Worm (Caenorhabditis elegans) whole organism, early embryonic: Measurements from ENCODE around the gene K11G9.5.

ENCODE experiments used
- B0310.2 ChIP-seq: sonication (generic microtip); optimal IDR thresholded peaks from 2 replicates; lab custom pipeline; 2016; ENCODE audit warnings: mild to moderate bottlenecking, missing genetic modification characterization, missing compliant biosample characterization
- F13C5.2 ChIP-seq: sonication (generic microtip); optimal IDR thresholded peaks from 2 replicates; lab custom pipeline; 2017; ENCODE audit warnings: mild to moderate bottlenecking, missing genetic modification characterization, inconsistent platforms, missing compliant biosample characterization
- aly-1 ChIP-seq: sonication (generic microtip); optimal IDR thresholded peaks from 2 replicates; lab custom pipeline; 2016; ENCODE audit warnings: missing genetic modification characterization, missing compliant biosample characterization
- ama-1 ChIP-seq: fragments of 150-350 bp; optimal IDR thresholded peaks from 2 replicates; lab custom pipeline; 2014
- ceh-13 ChIP-seq: fragments of 200-800 bp; sonication (Bioruptor generic); optimal IDR thresholded peaks from 2 replicates; lab custom pipeline; 2018; ENCODE audit warnings: mild to moderate bottlenecking, missing genetic modification characterization, missing compliant biosample characterization
- ceh-36 ChIP-seq: sonication (generic microtip); optimal IDR thresholded peaks from 2 replicates; lab custom pipeline; 2016; ENCODE audit warnings: missing genetic modification characterization, inconsistent platforms, missing compliant biosample characterization
- ets-7 ChIP-seq: sonication (generic microtip); optimal IDR thresholded peaks from 2 replicates; lab custom pipeline; 2016; ENCODE audit warnings: missing genotype, missing genetic modification characterization, missing compliant biosample characterization
- flt-1 ChIP-seq: fragments of 200-800 bp; sonication (Bioruptor generic); IDR thresholded peaks from 2 replicates; pipeline ENCODE4 v1.3.6; 2022; ENCODE audit warnings: missing genetic modification characterization, missing compliant biosample characterization
- hmbx-1 ChIP-seq: sonication (generic microtip); optimal IDR thresholded peaks from 2 replicates; lab custom pipeline; 2016; ENCODE audit warnings: mild to moderate bottlenecking, missing genetic modification characterization, missing compliant biosample characterization
- hmg-4 ChIP-seq: fragments of 200-800 bp; sonication (Bioruptor generic); optimal IDR thresholded peaks from 2 replicates; lab custom pipeline; 2018; ENCODE audit warnings: mild to moderate bottlenecking, missing genetic modification characterization, missing compliant biosample characterization
- hnd-1 ChIP-seq: sonication (generic microtip); optimal IDR thresholded peaks from 2 replicates; lab custom pipeline; 2016; ENCODE audit warnings: missing genetic modification characterization, missing compliant biosample characterization
- pes-1 ChIP-seq: fragments of 200-800 bp; sonication (Bioruptor generic); IDR thresholded peaks from 2 replicates; pipeline ENCODE4 v1.3.6; 2022; ENCODE audit warnings: missing genetic modification reagents, missing genetic modification characterization, missing compliant biosample characterization
- scrt-1 ChIP-seq: fragments of 200-800 bp; sonication (Bioruptor generic); IDR thresholded peaks from 2 replicates; pipeline ENCODE4 v1.3.6; 2022; ENCODE audit warnings: missing genetic modification characterization, missing compliant biosample characterization
- sea-1 ChIP-seq: fragments of 200-800 bp; sonication (Bioruptor generic); conservative IDR thresholded peaks from 2 replicates; pipeline ENCODE4 v1.3.6; 2022; ENCODE audit warnings: missing genetic modification characterization, missing compliant biosample characterization
- tbx-11 ChIP-seq: fragments of 200-800 bp; sonication (Bioruptor generic); IDR thresholded peaks from 2 replicates; pipeline ENCODE4 v1.3.6; 2022; ENCODE audit warnings: missing genetic modification characterization, missing compliant biosample characterization
- tbx-37 ChIP-seq: fragments of 200-800 bp; sonication (Bioruptor generic); conservative IDR thresholded peaks from 2 replicates; pipeline ENCODE4 v1.3.6; 2022; ENCODE audit warnings: missing genetic modification reagents, missing genetic modification characterization, missing compliant biosample characterization
- tra-4 ChIP-seq: sonication (generic microtip); optimal IDR thresholded peaks from 2 replicates; lab custom pipeline; 2017; ENCODE audit warnings: missing genetic modification characterization, missing compliant biosample characterization

The K11G9.5 gene

ce11 chrV:6718232-6718631 lies 29.9 kb upstream of the K11G9.5 start, which contains the start of gene srg-30:
Gene srg-30 (minus strand): TSS chrV:6718332.
- no peak for TF ChIP-seq ets-7 (tag; lab: Kevin White, UChicago)
- no peak for TF ChIP-seq scrt-1 (GFP tag; lab: Robert Waterston, UW)
- TF ChIP-seq F13C5.2 (tag; lab: Kevin White, UChicago) = no peak
- TF ChIP-seq tbx-37 = no peak
- no peak for TF ChIP-seq B0310.2
- TF ChIP-seq ceh-13 = no peak
- TF ChIP-seq tra-4 (tag; lab: Kevin White, UChicago) = no peak

- no peak for TF ChIP-seq hnd-1 (tag; lab: Kevin White, UChicago)
- TF ChIP-seq sea-1 (GFP tag; lab: Robert Waterston, UW) = no peak
- no peak for TF ChIP-seq ceh-13
- TF ChIP-seq flt-1 (GFP tag; lab: Robert Waterston, UW) = no peak
- TF ChIP-seq tra-4 (tag; lab: Kevin White, UChicago) = no peak
- TF ChIP-seq B0310.2 = no peak
- no peak for TF ChIP-seq scrt-1 (GFP tag; lab: Robert Waterston, UW)
- TF ChIP-seq pes-1 (GFP tag; lab: Robert Waterston, UW) = no peak
- no peak for TF ChIP-seq aly-1 (tag; lab: Kevin White, UChicago)
- TF ChIP-seq F13C5.2 (tag; lab: Kevin White, UChicago) = no peak
- no peak for TF ChIP-seq tbx-11
- no peak for TF ChIP-seq hmbx-1 (tag; lab: Kevin White, UChicago)
- TF ChIP-seq hmg-4 = no peak
- no peak for TF ChIP-seq tbx-37
- TF ChIP-seq ceh-36 (tag; lab: Kevin White, UChicago) = no peak
- TF ChIP-seq ama-1 (lab: Kevin White, UChicago) = no peak
- no peak for TF ChIP-seq ets-7 (tag; lab: Kevin White, UChicago)
Observed at ce11 chrV:6710462-6710861, 22.2 kb upstream of the K11G9.5 start, which contains the start of gene sna-1. Gene sna-1 (minus strand): TSS chrV:6710679.

ce11 chrV:6709050-6709683 lies 20.9 kb upstream of the K11G9.5 start, which contains the start of gene dlst-1:
Gene dlst-1 (minus strand): TSS chrV:6709101.
- TF ChIP-seq hnd-1 (tag; lab: Kevin White, UChicago) = peak; percentile 19
- TF ChIP-seq ceh-36 (tag; lab: Kevin White, UChicago) = peak; percentile 49
- TF ChIP-seq aly-1 (tag; lab: Kevin White, UChicago) = peak; percentile 52
- TF ChIP-seq ama-1 (lab: Kevin White, UChicago) = no peak
- TF ChIP-seq hmg-4 = peak; percentile 66
- no peak for TF ChIP-seq tra-4 (tag; lab: Kevin White, UChicago)
- no peak for TF ChIP-seq ets-7 (tag; lab: Kevin White, UChicago)
- TF ChIP-seq B0310.2 = peak; percentile 23
- TF ChIP-seq tbx-37 = no peak
- TF ChIP-seq hmbx-1 (tag; lab: Kevin White, UChicago) = peak; percentile 5
- TF ChIP-seq flt-1 (GFP tag; lab: Robert Waterston, UW) = peak; percentile 46; the same call in 1 of the 2 replicates
- peak; percentile 51; the same call in 1 of the 2 replicates for TF ChIP-seq sea-1 (GFP tag; lab: Robert Waterston, UW)
- 0 out of 2 replicates have a peak, but pooled peaks have one; percentile 50 for TF ChIP-seq scrt-1 (GFP tag; lab: Robert Waterston, UW)
- TF ChIP-seq F13C5.2 (tag; lab: Kevin White, UChicago) = peak; percentile 87
- peak; percentile 21 for TF ChIP-seq ceh-13
- TF ChIP-seq pes-1 (GFP tag; lab: Robert Waterston, UW) = peak; percentile 70; the same call in 1 of the 2 replicates
- TF ChIP-seq tbx-11 = peak; percentile 71

ce11 chrV:6706771-6707170 lies 18.5 kb upstream of the K11G9.5 start, which contains the start of gene W02F12.4:
Gene W02F12.4 (minus strand): TSS chrV:6706934.
- TF ChIP-seq ceh-36 (tag; lab: Kevin White, UChicago) = no peak
- TF ChIP-seq F13C5.2 (tag; lab: Kevin White, UChicago) = no peak

- TF ChIP-seq ceh-36 (tag; lab: Kevin White, UChicago) (no peak), hmg-4 (no peak), tra-4 (tag; lab: Kevin White, UChicago) (no peak), hmbx-1 (tag; lab: Kevin White, UChicago) (no peak), B0310.2 (no peak), hnd-1 (tag; lab: Kevin White, UChicago) (no peak), ceh-13 (no peak), F13C5.2 (tag; lab: Kevin White, UChicago) (no peak), scrt-1 (GFP tag; lab: Robert Waterston, UW) (no peak), tbx-11 (no peak), tbx-37 (no peak), pes-1 (GFP tag; lab: Robert Waterston, UW) (no peak), flt-1 (GFP tag; lab: Robert Waterston, UW) (no peak), ets-7 (tag; lab: Kevin White, UChicago) (no peak), aly-1 (tag; lab: Kevin White, UChicago) (no peak), sea-1 (GFP tag; lab: Robert Waterston, UW) (no peak)
Observed at ce11 chrV:6705367-6705766, 17.1 kb upstream of the K11G9.5 start.

- no peak for TF ChIP-seq ceh-36 (tag; lab: Kevin White, UChicago)
- TF ChIP-seq hmbx-1 (tag; lab: Kevin White, UChicago) = no peak
- TF ChIP-seq aly-1 (tag; lab: Kevin White, UChicago) = no peak
- TF ChIP-seq ets-7 (tag; lab: Kevin White, UChicago) = no peak
- TF ChIP-seq B0310.2 = no peak
- TF ChIP-seq tbx-37 = no peak
- no peak for TF ChIP-seq hmg-4
- no peak for TF ChIP-seq scrt-1 (GFP tag; lab: Robert Waterston, UW)
- no peak for TF ChIP-seq tbx-11
- TF ChIP-seq sea-1 (GFP tag; lab: Robert Waterston, UW) = no peak
- no peak for TF ChIP-seq pes-1 (GFP tag; lab: Robert Waterston, UW)
Observed at ce11 chrV:6704482-6704881, 16.2 kb upstream of the K11G9.5 start.

- TF ChIP-seq sea-1 (GFP tag; lab: Robert Waterston, UW) (no peak), ceh-36 (tag; lab: Kevin White, UChicago) (no peak), tra-4 (tag; lab: Kevin White, UChicago) (no peak), flt-1 (GFP tag; lab: Robert Waterston, UW) (no peak), ets-7 (tag; lab: Kevin White, UChicago) (no peak), ama-1 (lab: Kevin White, UChicago) (no peak)
Observed at ce11 chrV:6702692-6703091, 14.4 kb upstream of the K11G9.5 start, which contains the start of gene era-1. Gene era-1 (plus strand): TSS chrV:6703057.
